Worm (Caenorhabditis elegans): ENCODE measurements around the gene fnta-1.

fnta-1 gene

ce11 chrIV:218252-218651, 21.9 kb downstream of the fnta-1 start, which contains the start of gene prdx-6:
prdx-6 (plus strand) TSS chrIV:218552.
- TF ChIP-seq ztf-11 (tag; optimal IDR thresholded peaks at IDR 0.05), result no peak
- no peak for TF ChIP-seq mab-5 (tag; optimal IDR thresholded peaks at IDR 0.05)
- TF ChIP-seq ztf-1 (GFP tag; conservative IDR thresholded peaks at IDR 0.05), result no peak

- TF ChIP-seq dmd-4 (tag; optimal IDR thresholded peaks at IDR 0.05) (no peak), crh-2 (tag; optimal IDR thresholded peaks at IDR 0.05) (peak; percentile 53), F13H6.1 (tag; optimal IDR thresholded peaks at IDR 0.05) (peak; percentile 34), lin-13 (GFP tag; optimal IDR thresholded peaks at IDR 0.05) (peak; percentile 14), elt-1 (tag; optimal IDR thresholded peaks at IDR 0.05) (no peak), C34F6.9 (tag; optimal IDR thresholded peaks at IDR 0.05) (peak; percentile 27), fos-1 (tag; optimal IDR thresholded peaks at IDR 0.05) (peak; percentile 56), unc-55 (GFP tag; optimal IDR thresholded peaks at IDR 0.05) (peak; percentile 43), alr-1 (tag; optimal IDR thresholded peaks at IDR 0.05) (no peak), egl-27 (tag; optimal IDR thresholded peaks at IDR 0.05) (peak; percentile 21), nhr-129 (tag; optimal IDR thresholded peaks at IDR 0.05) (peak; percentile 48), ztf-1 (GFP tag; conservative IDR thresholded peaks at IDR 0.05) (no peak), lsy-2 (tag; optimal IDR thresholded peaks at IDR 0.05) (peak in 1 of 2 experiments; percentile 36), gmeb-1 (tag; optimal IDR thresholded peaks at IDR 0.05) (peak; percentile 68), sma-3 (GFP tag; optimal IDR thresholded peaks at IDR 0.05) (peak; percentile 57)
Measured at ce11 chrIV:210591-210990, 29.5 kb downstream of the fnta-1 start.

ce11 chrIV:207885-208284, 32.2 kb downstream of the fnta-1 start, which contains the start of gene Y38C1AA.1:
Y38C1AA.1 (plus strand) TSS chrIV:208185.
- TF ChIP-seq mbf-1 (tag; optimal IDR thresholded peaks at IDR 0.05) (no peak), unc-55 (GFP tag; optimal IDR thresholded peaks at IDR 0.05) (no peak), nhr-21 (tag; optimal IDR thresholded peaks at IDR 0.05) (no peak), nhr-12 (tag; optimal IDR thresholded peaks at IDR 0.05) (no peak), snpc-4 (tag; optimal IDR thresholded peaks at IDR 0.05) (no peak), sem-4 (tag; optimal IDR thresholded peaks at IDR 0.05) (no peak), ztf-1 (GFP tag; conservative IDR thresholded peaks at IDR 0.05) (no peak), mdl-1 (tag; optimal IDR thresholded peaks at IDR 0.05) (no peak), crh-2 (tag; optimal IDR thresholded peaks at IDR 0.05) (no peak), nhr-77 (tag; optimal IDR thresholded peaks at IDR 0.05) (no peak), aly-2 (tag; optimal IDR thresholded peaks at IDR 0.05) (no peak), lsy-2 (tag; optimal IDR thresholded peaks at IDR 0.05) (no peak), ceh-82 (tag; optimal IDR thresholded peaks at IDR 0.05) (no peak), sma-3 (GFP tag; optimal IDR thresholded peaks at IDR 0.05) (no peak), zag-1 (tag; optimal IDR thresholded peaks at IDR 0.05) (no peak), ama-1 (optimal IDR thresholded peaks at IDR 0.05) (no peak), Y55F3AM.14 (GFP tag; optimal IDR thresholded peaks at IDR 0.05) (no peak), lin-11 (tag; optimal IDR thresholded peaks at IDR 0.05) (no peak), skn-1 (tag; optimal IDR thresholded peaks at IDR 0.05) (no peak)

ce11 chrIV:204998-205397, 35.1 kb downstream of the fnta-1 start, which contains the start of gene coa-1:
coa-1 (plus strand) TSS chrIV:205298.
- TF ChIP-seq blmp-1 (tag; optimal IDR thresholded peaks at IDR 0.05; ENCODE audit: insufficient read depth) (no peak), egl-27 (tag; optimal IDR thresholded peaks at IDR 0.05) (no peak), unc-55 (GFP tag; optimal IDR thresholded peaks at IDR 0.05) (no peak), skn-1 (tag; optimal IDR thresholded peaks at IDR 0.05) (no peak), elt-3 (tag; optimal IDR thresholded peaks at IDR 0.05) (no peak), ztf-4 (tag; optimal IDR thresholded peaks at IDR 0.05) (no peak), R02D3.7 (tag; optimal IDR thresholded peaks at IDR 0.05) (no peak), nhr-237 (tag; optimal IDR thresholded peaks at IDR 0.05) (no peak), peb-1 (tag; optimal IDR thresholded peaks at IDR 0.05) (no peak), nhr-25 (tag; optimal IDR thresholded peaks at IDR 0.05) (no peak)
